Fruit fly (Drosophila melanogaster): ENCODE measurements around the gene CG4502.

CG4502 gene

DNA sequence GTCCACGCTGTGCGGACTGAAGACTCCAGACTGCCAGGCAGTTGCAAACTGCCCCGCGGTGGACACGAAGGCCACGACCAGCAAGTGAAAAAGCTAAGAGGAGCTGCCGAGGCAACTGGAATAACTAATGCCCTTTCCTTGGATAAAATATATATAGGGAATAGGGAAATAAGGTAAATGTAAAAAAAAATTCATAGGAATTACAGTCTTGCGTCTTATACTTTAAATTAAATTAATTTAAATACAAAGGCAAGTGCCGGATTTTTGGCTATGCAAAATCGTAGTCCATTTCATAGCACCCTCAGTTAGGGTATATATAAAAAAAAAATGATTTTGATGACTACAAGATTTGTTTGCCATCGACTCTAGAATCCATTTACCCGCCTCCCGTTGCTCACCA lies 58.2 kb downstream of the CG4502 start (continued):
- peak; percentile 88 for TF ChIP-seq CG32006 (GFP tag; optimal IDR thresholded peaks at IDR 0.05)
- peak; percentile 89 for TF ChIP-seq Eip78C (GFP tag)
- peak; percentile 35 for TF ChIP-seq CG6792 (GFP tag; optimal IDR thresholded peaks at IDR 0.05)
- TF ChIP-seq CG6808 (GFP tag; optimal IDR thresholded peaks at IDR 0.05), result peak; percentile 57
- TF ChIP-seq topi (GFP tag; optimal IDR thresholded peaks at IDR 0.05), result peak; percentile 24
- peak; percentile 44 for TF ChIP-seq CG16779 (tag; optimal IDR thresholded peaks at IDR 0.05)
- TF ChIP-seq Smox (GFP tag; optimal IDR thresholded peaks at IDR 0.05), result peak; percentile 34
- TF ChIP-seq Sox102F (GFP tag; optimal IDR thresholded peaks at IDR 0.05), result peak; percentile 31
- TF ChIP-seq CG6276 (GFP tag; optimal IDR thresholded peaks at IDR 0.05), result peak; percentile 72
- TF ChIP-seq CG8119 (GFP tag; IDR thresholded peaks at IDR 0.05), result peak; percentile 86
- peak; percentile 59 for TF ChIP-seq CG1621 (tag; optimal IDR thresholded peaks at IDR 0.05)
- TF ChIP-seq acj6 (GFP tag; optimal IDR thresholded peaks at IDR 0.05), result peak; percentile 43
- TF ChIP-seq CG11294 (GFP tag; IDR thresholded peaks at IDR 0.05), result peak; percentile 70
- TF ChIP-seq CG10631 (GFP tag; optimal IDR thresholded peaks at IDR 0.05), result peak; percentile 79
- peak; percentile 76 for TF ChIP-seq OdsH (GFP tag; optimal IDR thresholded peaks at IDR 0.05)
- peak; percentile 86 for TF ChIP-seq eg (GFP tag; IDR thresholded peaks at IDR 0.05)
- TF ChIP-seq CG3032 (tag; optimal IDR thresholded peaks at IDR 0.05), result peak; percentile 71
- TF ChIP-seq Ets96B (tag; optimal IDR thresholded peaks at IDR 0.05), result peak; percentile 75
- TF ChIP-seq CG9139 (GFP tag; optimal IDR thresholded peaks at IDR 0.05), result peak; percentile 29
- peak; percentile 69 for TF ChIP-seq pdm3 (GFP tag; optimal IDR thresholded peaks at IDR 0.05)
- no peak for TF ChIP-seq Hr38 (GFP tag; optimal IDR thresholded peaks at IDR 0.05)
- peak; percentile 66 for TF ChIP-seq Eip75B (GFP tag; optimal IDR thresholded peaks at IDR 0.05)
- TF ChIP-seq CG31627 (GFP tag; optimal IDR thresholded peaks at IDR 0.05), result no peak
- TF ChIP-seq net (GFP tag; optimal IDR thresholded peaks at IDR 0.05), result peak; percentile 68
- peak; percentile 39 to 76 for TF ChIP-seq ss (GFP tag; optimal IDR thresholded peaks at IDR 0.05)
- no peak for TF ChIP-seq CG6854 (GFP tag; optimal IDR thresholded peaks at IDR 0.05)
- peak; percentile 50 for TF ChIP-seq dsx (GFP tag; optimal IDR thresholded peaks at IDR 0.05; ENCODE audit: poor library complexity, severe bottlenecking)
- TF ChIP-seq salr (GFP tag; optimal IDR thresholded peaks at IDR 0.05), result peak; percentile 13 to 86

Measured in whole organism, prepupa.